Fruit fly (Drosophila melanogaster) whole organism, prepupa: ENCODE results near the gene CG11584.

ENCODE experiments used
- Blimp-1 ChIP-seq: fragments of 200-800 bp; sonication (Bioruptor generic); optimal IDR thresholded peaks from 3 replicates; lab custom pipeline; 2017; ENCODE audit warnings: missing biosample characterization, missing genetic modification characterization, mild to moderate bottlenecking, moderate library complexity, missing genetic modification reagents
- CG10631 ChIP-seq: fragments of 200-800 bp; sonication (Bioruptor generic); optimal IDR thresholded peaks from 2 replicates; lab custom pipeline; 2016; ENCODE audit warnings: missing biosample characterization, missing genetic modification characterization
- CG10669 ChIP-seq: fragments of 200-800 bp; sonication (Bioruptor generic); optimal IDR thresholded peaks from 3 replicates; lab custom pipeline; 2018; ENCODE audit warnings: missing biosample characterization, mild to moderate bottlenecking, missing genetic modification characterization, moderate library complexity
- CG11294 ChIP-seq: fragments of 200-800 bp; sonication (Bioruptor generic); IDR thresholded peaks from 2 replicates; pipeline ENCODE4 v1.3.6; 2022; ENCODE audit warnings: missing biosample characterization, missing genetic modification characterization
- CG11762 ChIP-seq: fragments of 200-800 bp; sonication (Bioruptor generic); optimal IDR thresholded peaks from 3 replicates; lab custom pipeline; 2016; ENCODE audit warnings: missing biosample characterization, missing genetic modification characterization; ENCODE audit not compliant: insufficient read depth
- CG11902 ChIP-seq: fragments of 200-800 bp; sonication (Bioruptor generic); optimal IDR thresholded peaks from 3 replicates; lab custom pipeline; 2016; ENCODE audit warnings: missing biosample characterization, missing genetic modification characterization
- CG15336 ChIP-seq: fragments of 200-800 bp; sonication (Bioruptor generic); IDR thresholded peaks from 2 replicates; pipeline ENCODE4 v1.3.6; 2022; ENCODE audit warnings: missing biosample characterization, missing genetic modification characterization
- CG1621 ChIP-seq: fragments of 200-800 bp; sonication (Bioruptor generic); optimal IDR thresholded peaks from 3 replicates; lab custom pipeline; 2018; ENCODE audit warnings: missing biosample characterization, mild to moderate bottlenecking, missing genetic modification characterization
- CG16779 ChIP-seq: fragments of 200-800 bp; sonication (Bioruptor generic); optimal IDR thresholded peaks from 3 replicates; lab custom pipeline; 2017; ENCODE audit warnings: missing biosample characterization, mild to moderate bottlenecking, missing genetic modification characterization
- CG31627 ChIP-seq: fragments of 200-800 bp; sonication (Bioruptor generic); optimal IDR thresholded peaks from 3 replicates; lab custom pipeline; 2016; ENCODE audit warnings: missing biosample characterization, missing genetic modification characterization
- CG32006 ChIP-seq: fragments of 200-800 bp; sonication (Bioruptor generic); optimal IDR thresholded peaks from 3 replicates; lab custom pipeline; 2017; ENCODE audit warnings: missing biosample characterization, mild to moderate bottlenecking, missing genetic modification characterization
- CG34406 ChIP-seq: fragments of 200-800 bp; sonication (Bioruptor generic); optimal IDR thresholded peaks from 3 replicates; lab custom pipeline; 2016; ENCODE audit warnings: missing biosample characterization, missing genetic modification characterization
- CG3919 ChIP-seq: fragments of 200-800 bp; sonication (Bioruptor generic); optimal IDR thresholded peaks from 3 replicates; lab custom pipeline; 2016; ENCODE audit warnings: missing biosample characterization, missing genetic modification characterization
- CG6276 ChIP-seq: fragments of 200-800 bp; sonication (Bioruptor generic); optimal IDR thresholded peaks from 2 replicates; lab custom pipeline; 2017; ENCODE audit warnings: missing biosample characterization, mild to moderate bottlenecking, missing genetic modification characterization
- CG6792 ChIP-seq: fragments of 200-800 bp; sonication (Bioruptor generic); optimal IDR thresholded peaks from 3 replicates; lab custom pipeline; 2016; ENCODE audit warnings: missing biosample characterization, missing genetic modification characterization
- CG6808 ChIP-seq: fragments of 200-800 bp; sonication (Bioruptor generic); optimal IDR thresholded peaks from 3 replicates; lab custom pipeline; 2017; ENCODE audit warnings: missing biosample characterization, missing genetic modification characterization, mild to moderate bottlenecking, moderate library complexity, missing genetic modification reagents
- CG6854 ChIP-seq: fragments of 200-800 bp; sonication (Bioruptor generic); optimal IDR thresholded peaks from 2 replicates; lab custom pipeline; 2017; ENCODE audit warnings: missing biosample characterization, mild to moderate bottlenecking, missing genetic modification characterization
- CG8119 ChIP-seq: fragments of 200-800 bp; sonication (Bioruptor generic); IDR thresholded peaks from 3 replicates; pipeline ENCODE4 v1.3.6; 2022; ENCODE audit warnings: missing biosample characterization, missing genetic modification characterization
- CG8632 ChIP-seq: fragments of 200-800 bp; sonication (Bioruptor generic); optimal IDR thresholded peaks from 3 replicates; lab custom pipeline; 2016; ENCODE audit warnings: missing biosample characterization, missing genetic modification characterization
- CG9139 ChIP-seq: fragments of 200-800 bp; sonication (Bioruptor generic); optimal IDR thresholded peaks from 3 replicates; lab custom pipeline; 2017; ENCODE audit warnings: missing biosample characterization, mild to moderate bottlenecking, missing genetic modification characterization
- Eip75B ChIP-seq: fragments of 200-800 bp; sonication (Bioruptor generic); optimal IDR thresholded peaks from 3 replicates; lab custom pipeline; 2016; ENCODE audit warnings: missing biosample characterization, missing genetic modification characterization
- Eip78C ChIP-seq: fragments of 200-800 bp; sonication (Bioruptor generic); peaks from one replicate; lab custom pipeline; 2016; ENCODE audit warnings: missing biosample characterization, missing genetic modification characterization
- Eip93F ChIP-seq: fragments of 200-800 bp; sonication (Bioruptor generic); optimal IDR thresholded peaks from 2 replicates; lab custom pipeline; 2016; ENCODE audit warnings: missing biosample characterization, mild to moderate bottlenecking, missing genetic modification characterization
- Ets21C ChIP-seq: fragments of 200-800 bp; sonication (Bioruptor generic); optimal IDR thresholded peaks from 3 replicates; lab custom pipeline; 2016; ENCODE audit warnings: missing biosample characterization, missing genetic modification characterization
- Ets96B ChIP-seq: fragments of 200-800 bp; optimal IDR thresholded peaks from 2 replicates; lab custom pipeline; 2019; ENCODE audit warnings: missing biosample characterization, mild to moderate bottlenecking, missing genetic modification characterization, moderate library complexity
- Gug ChIP-seq: fragments of 200-800 bp; sonication (Bioruptor generic); IDR thresholded peaks from 2 replicates; pipeline ENCODE4 v1.3.6; 2022; ENCODE audit warnings: missing biosample characterization, missing genetic modification characterization
- Hr38 ChIP-seq: sonication (Bioruptor generic); optimal IDR thresholded peaks from 2 replicates; lab custom pipeline; 2016; ENCODE audit warnings: missing biosample characterization, missing genetic modification characterization
- Hr39 ChIP-seq: fragments of 200-800 bp; sonication (Bioruptor generic); optimal IDR thresholded peaks from 2 replicates; lab custom pipeline; 2016; ENCODE audit warnings: missing biosample characterization, missing genetic modification characterization
- Lpt ChIP-seq: fragments of 200-800 bp; sonication (Bioruptor generic); optimal IDR thresholded peaks from 3 replicates; lab custom pipeline; 2016; ENCODE audit warnings: missing biosample characterization, missing genetic modification characterization
- Met ChIP-seq: fragments of 200-800 bp; sonication (Bioruptor generic); optimal IDR thresholded peaks from 3 replicates; lab custom pipeline; 2016; ENCODE audit warnings: missing biosample characterization, missing genetic modification characterization
- Smox ChIP-seq: fragments of 200-800 bp; sonication (Bioruptor generic); optimal IDR thresholded peaks from 3 replicates; lab custom pipeline; 2016; ENCODE audit warnings: missing biosample characterization, missing genetic modification characterization
- Sox102F ChIP-seq: fragments of 200-800 bp; sonication (Bioruptor generic); optimal IDR thresholded peaks from 2 replicates; lab custom pipeline; 2016; ENCODE audit warnings: missing biosample characterization, mild to moderate bottlenecking, missing genetic modification characterization
- Sox14 ChIP-seq: fragments of 200-800 bp; sonication (Bioruptor generic); optimal IDR thresholded peaks from 3 replicates; lab custom pipeline; 2016; ENCODE audit warnings: missing biosample characterization, missing genetic modification characterization
- Sox15 ChIP-seq: fragments of 200-800 bp; sonication (Bioruptor generic); optimal IDR thresholded peaks from 3 replicates; lab custom pipeline; 2016; ENCODE audit warnings: missing biosample characterization, missing genetic modification characterization
- acj6 ChIP-seq: fragments of 200-800 bp; sonication (Bioruptor generic); optimal IDR thresholded peaks from 3 replicates; lab custom pipeline; 2016; ENCODE audit warnings: missing biosample characterization, missing genetic modification characterization
- cyc ChIP-seq: fragments of 200-800 bp; sonication (Bioruptor generic); optimal IDR thresholded peaks from 3 replicates; lab custom pipeline; 2016; ENCODE audit warnings: missing biosample characterization, missing genetic modification characterization
- dac ChIP-seq: fragments of 200-800 bp; sonication (Bioruptor generic); optimal IDR thresholded peaks from 2 replicates; lab custom pipeline; 2017; ENCODE audit warnings: missing biosample characterization, mild to moderate bottlenecking, missing genetic modification characterization
- dsx ChIP-seq: fragments of 200-800 bp; optimal IDR thresholded peaks from 3 replicates; lab custom pipeline; 2019; ENCODE audit warnings: missing biosample characterization, mild to moderate bottlenecking, missing genetic modification characterization, moderate library complexity; ENCODE audit not compliant: poor library complexity, severe bottlenecking
- esn ChIP-seq: fragments of 200-800 bp; sonication (Bioruptor generic); optimal IDR thresholded peaks from 2 replicates; lab custom pipeline; 2016; ENCODE audit warnings: missing biosample characterization, mild to moderate bottlenecking, missing genetic modification characterization, moderate library complexity
- fd59A ChIP-seq: fragments of 200-800 bp; sonication (Bioruptor generic); optimal IDR thresholded peaks from 2 replicates; lab custom pipeline; 2017; ENCODE audit warnings: missing biosample characterization, mild to moderate bottlenecking, missing genetic modification characterization, missing genetic modification reagents
- fd85E ChIP-seq: fragments of 200-800 bp; sonication (Bioruptor generic); optimal IDR thresholded peaks from 3 replicates; lab custom pipeline; 2016; ENCODE audit warnings: missing biosample characterization, missing genetic modification characterization
- lz ChIP-seq: fragments of 200-800 bp; sonication (Bioruptor generic); optimal IDR thresholded peaks from 3 replicates; lab custom pipeline; 2016; ENCODE audit warnings: missing biosample characterization, missing genetic modification characterization
- net ChIP-seq: fragments of 200-800 bp; sonication (Bioruptor generic); optimal IDR thresholded peaks from 3 replicates; lab custom pipeline; 2016; ENCODE audit warnings: missing biosample characterization, missing genetic modification characterization
- pdm3 ChIP-seq: fragments of 200-800 bp; sonication (Bioruptor generic); optimal IDR thresholded peaks from 3 replicates; lab custom pipeline; 2016; ENCODE audit warnings: missing biosample characterization, missing genetic modification characterization
- salr ChIP-seq, 2 experiments: fragments of 200-800 bp; sonication (Bioruptor generic); optimal IDR thresholded peaks; 3 replicates each; lab custom pipeline; 2016 to 2018; ENCODE audit warnings: missing biosample characterization in 2 of 2, missing genetic modification characterization in 2 of 2, mild to moderate bottlenecking in 1 of 2
- spab ChIP-seq: fragments of 200-800 bp; sonication (Bioruptor generic); optimal IDR thresholded peaks from 2 replicates; lab custom pipeline; 2017; ENCODE audit warnings: missing biosample characterization, mild to moderate bottlenecking, missing genetic modification characterization, missing genetic modification reagents
- svp ChIP-seq: fragments of 200-800 bp; sonication (Bioruptor generic); peaks from one replicate; lab custom pipeline; 2016; ENCODE audit warnings: missing biosample characterization, missing genetic modification characterization
- topi ChIP-seq: fragments of 200-800 bp; sonication (Bioruptor generic); optimal IDR thresholded peaks from 3 replicates; lab custom pipeline; 2016; ENCODE audit warnings: missing biosample characterization, missing genetic modification characterization

CG11584 gene

DNA sequence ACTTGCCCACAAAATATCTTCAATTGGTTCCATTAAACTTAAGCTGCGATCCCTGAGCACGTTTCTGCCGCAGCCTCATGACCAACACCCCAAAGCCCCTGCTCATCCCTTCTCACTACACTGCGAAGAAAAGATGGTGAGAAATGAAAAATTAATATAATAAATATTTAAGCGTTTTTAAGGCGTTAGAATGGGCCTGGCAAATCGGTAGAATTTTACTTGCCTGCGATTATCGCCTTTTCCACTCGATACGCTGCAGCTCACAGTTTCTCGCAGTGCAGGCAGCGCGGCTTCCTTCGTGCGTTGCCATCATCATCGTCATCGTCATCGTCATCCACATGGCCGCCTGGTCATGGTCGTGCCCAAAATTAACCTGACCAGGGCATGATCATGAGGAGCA lies 32.7 kb upstream of the CG11584 start (continued):
- TF ChIP-seq CG6808 (GFP tag; lab: Kevin White, UChicago) = no peak
- no peak for TF ChIP-seq CG11294 (GFP tag; lab: Robert Waterston, UW)
- peak; percentile 79 for TF ChIP-seq Eip78C (GFP tag; lab: Kevin White, UChicago)
- peak; percentile 22 for TF ChIP-seq net
- no peak for TF ChIP-seq CG6854
- peak; percentile 12 for TF ChIP-seq Eip75B (GFP tag; lab: Kevin White, UChicago)
- no peak for TF ChIP-seq Sox15 (GFP tag; lab: Kevin White, UChicago)
- no peak for TF ChIP-seq fd59A (GFP tag; lab: Kevin White, UChicago)
- TF ChIP-seq CG11902 (GFP tag; lab: Kevin White, UChicago) = no peak
- TF ChIP-seq CG11762 = no peak
- peak; percentile 37 for TF ChIP-seq Hr39 (GFP tag; lab: Kevin White, UChicago)
- peak; percentile 60 for TF ChIP-seq CG10631
- peak; percentile 5 for TF ChIP-seq acj6 (GFP tag; lab: Kevin White, UChicago)
- TF ChIP-seq Eip93F (GFP tag; lab: Kevin White, UChicago) = no peak
- TF ChIP-seq Sox102F (GFP tag; lab: Kevin White, UChicago) = no peak
- no peak for TF ChIP-seq CG10669
- peak; percentile 25 for TF ChIP-seq topi (GFP tag; lab: Kevin White, UChicago)
- no peak for TF ChIP-seq Ets21C

DNA sequence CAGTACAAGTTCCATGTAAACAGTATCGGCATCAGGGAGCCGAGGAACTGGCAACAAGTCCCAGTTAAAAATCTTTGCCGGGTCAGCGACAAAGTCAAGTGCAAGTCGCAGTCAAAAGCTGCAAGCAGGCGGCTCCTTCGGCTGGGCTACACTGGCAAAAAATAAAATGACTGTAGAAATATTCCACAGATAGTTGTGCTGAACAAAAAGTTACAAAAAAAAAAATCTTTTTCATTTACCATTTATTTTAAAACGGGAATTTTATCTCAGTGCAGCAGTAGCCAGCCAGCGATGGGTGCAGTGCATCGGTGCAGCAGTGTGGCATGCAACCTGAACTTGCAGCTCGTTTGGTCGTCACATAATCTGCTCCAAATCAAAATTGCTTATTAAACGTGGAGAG lies 31.5 kb upstream of the CG11584 start:
- TF ChIP-seq pdm3 (GFP tag; lab: Kevin White, UChicago) (peak; percentile 36), Lpt (GFP tag; lab: Kevin White, UChicago) (no peak), CG10631 (peak; percentile 40), CG16779 (tag; lab: Kevin White, UChicago) (no peak), CG8632 (GFP tag; lab: Kevin White, UChicago) (no peak), Sox14 (GFP tag; lab: Kevin White, UChicago) (peak; percentile 35), CG15336 (GFP tag; lab: Robert Waterston, UW) (peak; percentile 72), CG6808 (GFP tag; lab: Kevin White, UChicago) (no peak), CG31627 (GFP tag; lab: Kevin White, UChicago) (peak; percentile 9), CG32006 (GFP tag; lab: Kevin White, UChicago) (peak; percentile 67), lz (no peak), fd59A (GFP tag; lab: Kevin White, UChicago) (peak; percentile 22), Ets96B (tag; lab: Kevin White, UChicago) (peak; percentile 7), Sox15 (GFP tag; lab: Kevin White, UChicago) (no peak), topi (GFP tag; lab: Kevin White, UChicago) (no peak), svp (peak; percentile 75), Hr38 (no peak), Eip75B (GFP tag; lab: Kevin White, UChicago) (no peak), salr (GFP tag; optimal IDR thresholded peaks at IDR 0.05; lab: Kevin White, UChicago) (peak in 1 of 2 experiments; percentile 4), Met (GFP tag; lab: Kevin White, UChicago) (peak; percentile 33), CG11762 (peak; percentile 3), Smox (GFP tag; lab: Kevin White, UChicago) (no peak), CG3919 (GFP tag; lab: Kevin White, UChicago) (peak; percentile 56), CG8119 (GFP tag; lab: Robert Waterston, UW) (peak; percentile 71), CG11294 (GFP tag; lab: Robert Waterston, UW) (no peak), Sox102F (GFP tag; lab: Kevin White, UChicago) (no peak), dsx (peak; percentile 0), CG6792 (no peak), spab (GFP tag; lab: Kevin White, UChicago) (no peak), CG6276 (GFP tag; lab: Kevin White, UChicago) (peak; percentile 21), Hr39 (GFP tag; lab: Kevin White, UChicago) (peak; percentile 0), CG10669 (peak; percentile 36), dac (peak; percentile 2), esn (GFP tag; lab: Kevin White, UChicago) (peak; percentile 10), CG1621 (tag; lab: Kevin White, UChicago) (peak; percentile 29), CG6854 (no peak), fd85E (no peak), CG11902 (GFP tag; lab: Kevin White, UChicago) (no peak), CG9139 (GFP tag; lab: Kevin White, UChicago) (no peak), CG34406 (GFP tag; lab: Kevin White, UChicago) (no peak), Ets21C (no peak), Blimp-1 (GFP tag; lab: Kevin White, UChicago) (no peak), acj6 (GFP tag; lab: Kevin White, UChicago) (peak; percentile 20), cyc (GFP tag; lab: Kevin White, UChicago) (peak; percentile 31), Gug (GFP tag; lab: Robert Waterston, UW) (peak; percentile 47)
